Fruit fly (Drosophila melanogaster): ENCODE measurements around the gene CG33679.

DNA sequence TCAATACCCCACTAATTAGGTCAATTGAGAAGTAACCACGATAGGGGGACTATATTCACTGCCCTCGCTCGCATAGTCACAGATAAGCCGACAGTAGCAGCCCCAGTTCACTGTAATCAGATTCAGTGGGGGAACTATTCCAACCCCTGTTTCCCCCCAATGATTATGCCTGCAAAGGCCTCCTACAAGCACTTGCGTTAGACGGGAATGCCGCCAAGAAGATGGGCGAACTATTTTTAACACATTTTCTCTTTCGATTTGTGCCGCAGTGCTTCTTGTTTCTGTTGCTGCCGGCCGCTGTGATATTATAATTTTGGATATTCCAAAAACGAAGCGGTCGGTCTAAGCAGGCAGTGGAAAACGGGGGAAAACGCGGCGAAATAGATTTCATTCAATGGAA lies 7.6 kb downstream of the CG33679 start:
- TF ChIP-seq Hr38 (GFP tag; optimal IDR thresholded peaks at IDR 0.05) (no peak), Blimp-1 (GFP tag; optimal IDR thresholded peaks at IDR 0.05) (no peak), lz (GFP tag; optimal IDR thresholded peaks at IDR 0.05) (no peak), CG31627 (GFP tag; optimal IDR thresholded peaks at IDR 0.05) (no peak), Sox102F (GFP tag; optimal IDR thresholded peaks at IDR 0.05) (no peak), fd59A (GFP tag; optimal IDR thresholded peaks at IDR 0.05) (no peak), CG32006 (GFP tag; optimal IDR thresholded peaks at IDR 0.05) (no peak), spab (GFP tag; optimal IDR thresholded peaks at IDR 0.05) (no peak), CG7368 (GFP tag; optimal IDR thresholded peaks at IDR 0.05) (no peak), Lpt (GFP tag; optimal IDR thresholded peaks at IDR 0.05) (no peak), eg (GFP tag; IDR thresholded peaks at IDR 0.05) (no peak)
